Comparison of ENCODE assay signal across 1 fruit fly cellular context in genomic region chr3R:22494523-22495309, dm6.
TF ChIP-seq lines count a peak whose summit lies in the region.

No protein-coding gene starts in this region.

TF ChIP-seq in whole organism, embryonic, 481 proteins besides CTCF, POLR2A, EP300 and RAD21 (continued from another document and continues in another):
- TF ChIP-seq CG17359 (tag; optimal IDR thresholded peaks at IDR 0.05; lab: Kevin White, UChicago) (peak; percentile 48), CG1647 (GFP tag; optimal IDR thresholded peaks at IDR 0.05; lab: Kevin White, UChicago) (no peak), Fer3 (tag; optimal IDR thresholded peaks at IDR 0.05; lab: Kevin White, UChicago) (peak; percentile 44), Ravus (GFP tag; IDR thresholded peaks at IDR 0.05; lab: Robert Waterston, UW) (no peak), CG18476 (GFP tag; optimal IDR thresholded peaks at IDR 0.05; lab: Kevin White, UChicago) (no peak), nerfin-1 (tag; optimal IDR thresholded peaks at IDR 0.05; lab: Kevin White, UChicago) (no peak), her (GFP tag; optimal IDR thresholded peaks at IDR 0.05; lab: Kevin White, UChicago) (no peak), CG11695 (GFP tag; IDR thresholded peaks at IDR 0.05; lab: Robert Waterston, UW) (no peak), ro (GFP tag; IDR thresholded peaks at IDR 0.05; lab: Robert Waterston, UW) (no peak), Opbp (GFP tag; IDR thresholded peaks at IDR 0.05; lab: Robert Waterston, UW; ENCODE audit: partially characterized antibody) (no peak), Awh (GFP tag; IDR thresholded peaks at IDR 0.05; lab: Robert Waterston, UW) (no peak), nerfin-2 (GFP tag; IDR thresholded peaks at IDR 0.05; lab: Robert Waterston, UW; ENCODE audit: partially characterized antibody) (no peak), CG1603 (tag; optimal IDR thresholded peaks at IDR 0.05; lab: Kevin White, UChicago) (peak; percentile 45), bbx (GFP tag; IDR thresholded peaks at IDR 0.05; lab: Robert Waterston, UW; ENCODE audit: partially characterized antibody) (no peak), gem (tag; optimal IDR thresholded peaks at IDR 0.05; lab: Kevin White, UChicago) (peak; percentile 69), CG2875 (GFP tag; optimal IDR thresholded peaks at IDR 0.05; lab: Kevin White, UChicago) (no peak), Chrac-16 (GFP tag; optimal IDR thresholded peaks at IDR 0.05; lab: Kevin White, UChicago) (no peak), CG5245 (GFP tag; optimal IDR thresholded peaks at IDR 0.05; lab: Kevin White, UChicago) (no peak), prd (optimal IDR thresholded peaks at IDR 0.05; lab: Kevin White, UChicago) (no peak), prd (GFP tag; IDR thresholded peaks at IDR 0.05; lab: Robert Waterston, UW) (0 out of 3 replicates have a peak, but pooled peaks have one; percentile 33), CG17802 (tag; optimal IDR thresholded peaks at IDR 0.05; lab: Kevin White, UChicago) (no peak), CG2712 (tag; optimal IDR thresholded peaks at IDR 0.05; lab: Kevin White, UChicago) (no peak), CG10543 (GFP tag; optimal IDR thresholded peaks at IDR 0.05; lab: Kevin White, UChicago) (peak; percentile 69), pfk (GFP tag; optimal IDR thresholded peaks at IDR 0.05; lab: Kevin White, UChicago) (no peak), hb (GFP tag; IDR thresholded peaks at IDR 0.05; lab: Robert Waterston, UW; ENCODE audit: partially characterized antibody) (no peak), lmd (GFP tag; IDR thresholded peaks at IDR 0.05; lab: Robert Waterston, UW) (peak; percentile 52; the same call in 1 of the 2 replicates), D (optimal IDR thresholded peaks at IDR 0.05; lab: Kevin White, UChicago) (no peak), D (GFP tag; optimal IDR thresholded peaks at IDR 0.05; lab: Kevin White, UChicago) (peak; percentile 44), lab (GFP tag; optimal IDR thresholded peaks at IDR 0.05; lab: Kevin White, UChicago) (peak; percentile 60), ase (GFP tag; IDR thresholded peaks at IDR 0.05; lab: Robert Waterston, UW) (no peak), CG10431 (GFP tag; optimal IDR thresholded peaks at IDR 0.05; lab: Kevin White, UChicago) (no peak), CG32532 (GFP tag; IDR thresholded peaks at IDR 0.05; lab: Robert Waterston, UW) (peak; percentile 11; the same call in 1 of the 2 replicates), CG9609 (GFP tag; optimal IDR thresholded peaks at IDR 0.05; lab: Kevin White, UChicago) (no peak), ara (GFP tag; IDR thresholded peaks at IDR 0.05; lab: Robert Waterston, UW) (no peak), Hmr (GFP tag; optimal IDR thresholded peaks at IDR 0.05; lab: Kevin White, UChicago) (peak; percentile 41), phol (tag; optimal IDR thresholded peaks at IDR 0.05; lab: Kevin White, UChicago) (peak; percentile 65), CG10565 (GFP tag; optimal IDR thresholded peaks at IDR 0.05; lab: Kevin White, UChicago) (no peak), CG8944 (GFP tag; optimal IDR thresholded peaks at IDR 0.05; lab: Kevin White, UChicago) (peak; percentile 42), CG13424 (tag; optimal IDR thresholded peaks at IDR 0.05; lab: Kevin White, UChicago) (no peak), CG17612 (GFP tag; IDR thresholded peaks at IDR 0.05; lab: Robert Waterston, UW) (no peak), CG6254 (GFP tag; optimal IDR thresholded peaks at IDR 0.05; lab: Kevin White, UChicago) (no peak), CG7357 (GFP tag; IDR thresholded peaks at IDR 0.05; lab: Robert Waterston, UW) (no peak), eve (GFP tag; optimal IDR thresholded peaks at IDR 0.05; lab: Kevin White, UChicago) (no peak), corto (GFP tag; optimal IDR thresholded peaks at IDR 0.05; lab: Kevin White, UChicago) (no peak), HmgZ (tag; optimal IDR thresholded peaks at IDR 0.05; lab: Kevin White, UChicago) (no peak), en (GFP tag; optimal IDR thresholded peaks at IDR 0.05; lab: Kevin White, UChicago) (no peak), CG8388 (GFP tag; optimal IDR thresholded peaks at IDR 0.05; lab: Kevin White, UChicago) (no peak), bsh (GFP tag; optimal IDR thresholded peaks at IDR 0.05; lab: Kevin White, UChicago) (no peak), CG2678 (tag; optimal IDR thresholded peaks at IDR 0.05; lab: Kevin White, UChicago) (peak; percentile 85), br (optimal IDR thresholded peaks at IDR 0.05; lab: Kevin White, UChicago) (no peak), da (GFP tag; optimal IDR thresholded peaks at IDR 0.05; lab: Kevin White, UChicago) (no peak), repo (GFP tag; optimal IDR thresholded peaks at IDR 0.05; lab: Kevin White, UChicago) (no peak), CG15011 (GFP tag; optimal IDR thresholded peaks at IDR 0.05; lab: Kevin White, UChicago) (no peak), CG4707 (GFP tag; optimal IDR thresholded peaks at IDR 0.05; lab: Kevin White, UChicago) (no peak), CG16863 (GFP tag; optimal IDR thresholded peaks at IDR 0.05; lab: Kevin White, UChicago) (no peak), Med (GFP tag; lab: Kevin White, UChicago) (peak; percentile 79), Nf-YB (GFP tag; optimal IDR thresholded peaks at IDR 0.05; lab: Kevin White, UChicago) (no peak), slbo (GFP tag; IDR thresholded peaks at IDR 0.05; lab: Robert Waterston, UW) (peak; percentile 44; the same call in 1 of the 2 replicates), pum (GFP tag; optimal IDR thresholded peaks at IDR 0.05; lab: Kevin White, UChicago) (no peak), CG12942 (GFP tag; optimal IDR thresholded peaks at IDR 0.05; lab: Kevin White, UChicago) (no peak), CG11093 (GFP tag; IDR thresholded peaks at IDR 0.05; lab: Robert Waterston, UW) (no peak), CG34224 (GFP tag; IDR thresholded peaks at IDR 0.05; lab: Robert Waterston, UW; ENCODE audit: partially characterized antibody) (no peak), salm (tag; optimal IDR thresholded peaks at IDR 0.05; lab: Kevin White, UChicago) (no peak), sisA (GFP tag; IDR thresholded peaks at IDR 0.05; lab: Robert Waterston, UW) (no peak; the same call in 1 of the 2 replicates), Sox102F (GFP tag; optimal IDR thresholded peaks at IDR 0.05; lab: Kevin White, UChicago) (no peak), CG14860 (GFP tag; IDR thresholded peaks at IDR 0.05; lab: Robert Waterston, UW; ENCODE audit: partially characterized antibody) (no peak), CG4730 (GFP tag; IDR thresholded peaks at IDR 0.05; lab: Robert Waterston, UW) (no peak), sens-2 (GFP tag; IDR thresholded peaks at IDR 0.05; lab: Robert Waterston, UW) (no peak), CG10654 (GFP tag; optimal IDR thresholded peaks at IDR 0.05; lab: Kevin White, UChicago) (peak; percentile 36), Ets65A (GFP tag; lab: Kevin White, UChicago) (peak; percentile 85), CoRest (tag; optimal IDR thresholded peaks at IDR 0.05; lab: Kevin White, UChicago) (peak; percentile 15), CG10209 (GFP tag; optimal IDR thresholded peaks at IDR 0.05; lab: Kevin White, UChicago) (no peak), sr (GFP tag; IDR thresholded peaks at IDR 0.05; lab: Robert Waterston, UW) (no peak), Stat92E (GFP tag; optimal IDR thresholded peaks at IDR 0.05; lab: Kevin White, UChicago) (no peak), CG10321 (GFP tag; IDR thresholded peaks at IDR 0.05; lab: Robert Waterston, UW) (no peak), hth (optimal IDR thresholded peaks at IDR 0.05; lab: Kevin White, UChicago) (no peak), YL-1 (GFP tag; optimal IDR thresholded peaks at IDR 0.05; lab: Kevin White, UChicago) (no peak), hbn (GFP tag; IDR thresholded peaks at IDR 0.05; lab: Robert Waterston, UW; ENCODE audit: partially characterized antibody) (no peak), dpn (GFP tag; optimal IDR thresholded peaks at IDR 0.05; lab: Kevin White, UChicago) (no peak), tin (GFP tag; optimal IDR thresholded peaks at IDR 0.05; lab: Kevin White, UChicago) (peak; percentile 36), Dad (GFP tag; optimal IDR thresholded peaks at IDR 0.05; lab: Kevin White, UChicago) (no peak), CG2120 (GFP tag; optimal IDR thresholded peaks at IDR 0.05; lab: Kevin White, UChicago) (peak; percentile 57), CG10267 (tag; optimal IDR thresholded peaks at IDR 0.05; lab: Kevin White, UChicago) (peak; percentile 39), zfh1 (GFP tag; IDR thresholded peaks at IDR 0.05; lab: Robert Waterston, UW) (0 out of 3 replicates have a peak, but pooled peaks have one; percentile 37), CG9437 (GFP tag; optimal IDR thresholded peaks at IDR 0.05; lab: Kevin White, UChicago) (no peak), CG8924 (tag; optimal IDR thresholded peaks at IDR 0.05; lab: Kevin White, UChicago) (peak; percentile 55), mld (GFP tag; IDR thresholded peaks at IDR 0.05; lab: Robert Waterston, UW; ENCODE audit: partially characterized antibody) (no peak), CG17568 (GFP tag; optimal IDR thresholded peaks at IDR 0.05; lab: Kevin White, UChicago) (no peak), klu (GFP tag; IDR thresholded peaks at IDR 0.05; lab: Robert Waterston, UW) (no peak), dysf (GFP tag; IDR thresholded peaks at IDR 0.05; lab: Robert Waterston, UW) (peak; percentile 34; the same call in 1 of the 3 replicates), CG6175 (GFP tag; IDR thresholded peaks at IDR 0.05; lab: Robert Waterston, UW) (0 out of 3 replicates have a peak, but pooled peaks have one; percentile 8), Dref (GFP tag; IDR thresholded peaks at IDR 0.05; lab: Robert Waterston, UW) (no peak), Elba2 (GFP tag; optimal IDR thresholded peaks at IDR 0.05; lab: Kevin White, UChicago) (no peak), ham (GFP tag; IDR thresholded peaks at IDR 0.05; lab: Robert Waterston, UW) (no peak), Dip3 (GFP tag; optimal IDR thresholded peaks at IDR 0.05; lab: Kevin White, UChicago) (no peak), Meics (GFP tag; optimal IDR thresholded peaks at IDR 0.05; lab: Kevin White, UChicago) (peak; percentile 65), CG4360 (GFP tag; IDR thresholded peaks at IDR 0.05; lab: Robert Waterston, UW) (no peak), HLH54F (GFP tag; optimal IDR thresholded peaks at IDR 0.05; lab: Kevin White, UChicago) (peak; percentile 19), grau (tag; optimal IDR thresholded peaks at IDR 0.05; lab: Kevin White, UChicago) (peak; percentile 72), gcm2 (GFP tag; optimal IDR thresholded peaks at IDR 0.05; lab: Kevin White, UChicago) (no peak), H2.0 (GFP tag; IDR thresholded peaks at IDR 0.05; lab: Robert Waterston, UW) (no peak), trh (GFP tag; optimal IDR thresholded peaks at IDR 0.05; lab: Kevin White, UChicago) (no peak), CG30431 (GFP tag; optimal IDR thresholded peaks at IDR 0.05; lab: Kevin White, UChicago) (no peak), H15 (GFP tag; IDR thresholded peaks at IDR 0.05; lab: Robert Waterston, UW) (no peak), NFAT (GFP tag; IDR thresholded peaks at IDR 0.05; lab: Robert Waterston, UW) (no peak), CG6654 (GFP tag; optimal IDR thresholded peaks at IDR 0.05; lab: Kevin White, UChicago) (peak; percentile 22), gt (GFP tag; IDR thresholded peaks at IDR 0.05; lab: Robert Waterston, UW) (no peak), CG12104 (GFP tag; optimal IDR thresholded peaks at IDR 0.05; lab: Kevin White, UChicago) (no peak), dati (GFP tag; IDR thresholded peaks at IDR 0.05; lab: Robert Waterston, UW) (no peak), Doc3 (GFP tag; IDR thresholded peaks at IDR 0.05; lab: Robert Waterston, UW; ENCODE audit: partially characterized antibody) (no peak), B-H2 (GFP tag; optimal IDR thresholded peaks at IDR 0.05; lab: Kevin White, UChicago) (no peak), CG14050 (GFP tag; IDR thresholded peaks at IDR 0.05; lab: Robert Waterston, UW) (0 out of 3 replicates have a peak, but pooled peaks have one; percentile 35), bcd (GFP tag; optimal IDR thresholded peaks at IDR 0.05; lab: Kevin White, UChicago) (peak; percentile 39), Dbx (GFP tag; IDR thresholded peaks at IDR 0.05; lab: Robert Waterston, UW) (no peak), kah (GFP tag; optimal IDR thresholded peaks at IDR 0.05; lab: Kevin White, UChicago) (no peak), CG18764 (GFP tag; optimal IDR thresholded peaks at IDR 0.05; lab: Kevin White, UChicago) (no peak), CG2129 (GFP tag; IDR thresholded peaks at IDR 0.05; lab: Robert Waterston, UW; ENCODE audit: partially characterized antibody) (no peak), caup (GFP tag; optimal IDR thresholded peaks at IDR 0.05; lab: Kevin White, UChicago; ENCODE audit: severe bottlenecking) (peak; percentile 16), zf30C (GFP tag; optimal IDR thresholded peaks at IDR 0.05; lab: Kevin White, UChicago) (no peak), Rfx (GFP tag; IDR thresholded peaks at IDR 0.05; lab: Robert Waterston, UW) (peak; percentile 51; the same call in 1 of the 2 replicates), lilli (GFP tag; optimal IDR thresholded peaks at IDR 0.05; lab: Kevin White, UChicago) (peak; percentile 31), CG12236 (GFP tag; optimal IDR thresholded peaks at IDR 0.05; lab: Kevin White, UChicago) (no peak), Mrtf (GFP tag; IDR thresholded peaks at IDR 0.05; lab: Robert Waterston, UW) (no peak), lbe (GFP tag; optimal IDR thresholded peaks at IDR 0.05; lab: Kevin White, UChicago) (no peak), CG17361 (GFP tag; IDR thresholded peaks at IDR 0.05; lab: Robert Waterston, UW) (no peak), CG3847 (GFP tag; IDR thresholded peaks at IDR 0.05; lab: Robert Waterston, UW) (no peak), CG15479 (GFP tag; optimal IDR thresholded peaks at IDR 0.05; lab: Kevin White, UChicago) (no peak), Gsc (GFP tag; IDR thresholded peaks at IDR 0.05; lab: Robert Waterston, UW) (no peak), Taf1 (GFP tag; IDR thresholded peaks at IDR 0.05; lab: Robert Waterston, UW) (no peak), HHEX (GFP tag; optimal IDR thresholded peaks at IDR 0.05; lab: Kevin White, UChicago) (peak; percentile 23), Camta (GFP tag; optimal IDR thresholded peaks at IDR 0.05; lab: Kevin White, UChicago) (no peak), sima (GFP tag; optimal IDR thresholded peaks at IDR 0.05; lab: Kevin White, UChicago) (no peak), tx (GFP tag; optimal IDR thresholded peaks at IDR 0.05; lab: Kevin White, UChicago) (no peak), Dp (GFP tag; optimal IDR thresholded peaks at IDR 0.05; lab: Kevin White, UChicago) (no peak), Sox100B (GFP tag; optimal IDR thresholded peaks at IDR 0.05; lab: Kevin White, UChicago) (peak; percentile 64), tll (GFP tag; optimal IDR thresholded peaks at IDR 0.05; lab: Kevin White, UChicago) (no peak), yki (optimal IDR thresholded peaks at IDR 0.05; lab: Kevin White, UChicago) (no peak)
